Fruit fly (Drosophila melanogaster) whole organism, prepupa: Measurements from ENCODE around the gene sra.
"Not testable (repeated sequence)": the region's sequence is repeated elsewhere in the genome, so short reads cannot be mapped to it uniquely, and the experiment has no call there.

Experiments
- CG10669 ChIP-seq: fragments of 200-800 bp; sonication (Bioruptor generic); optimal IDR thresholded peaks from 3 replicates; lab custom pipeline; 2018; ENCODE audit warnings: missing biosample characterization, mild to moderate bottlenecking, missing genetic modification characterization, moderate library complexity
- Eip78C ChIP-seq: fragments of 200-800 bp; sonication (Bioruptor generic); peaks from one replicate; lab custom pipeline; 2016; ENCODE audit warnings: missing biosample characterization, missing genetic modification characterization
- Hr39 ChIP-seq: fragments of 200-800 bp; sonication (Bioruptor generic); optimal IDR thresholded peaks from 2 replicates; lab custom pipeline; 2016; ENCODE audit warnings: missing biosample characterization, missing genetic modification characterization
- dac ChIP-seq: fragments of 200-800 bp; sonication (Bioruptor generic); optimal IDR thresholded peaks from 2 replicates; lab custom pipeline; 2017; ENCODE audit warnings: missing biosample characterization, mild to moderate bottlenecking, missing genetic modification characterization
- eg ChIP-seq: fragments of 200-800 bp; sonication (Bioruptor generic); IDR thresholded peaks from 3 replicates; pipeline ENCODE4 v1.3.6; 2022; ENCODE audit warnings: missing biosample characterization, missing genetic modification characterization
- esn ChIP-seq: fragments of 200-800 bp; sonication (Bioruptor generic); optimal IDR thresholded peaks from 2 replicates; lab custom pipeline; 2016; ENCODE audit warnings: missing biosample characterization, mild to moderate bottlenecking, missing genetic modification characterization, moderate library complexity
- fd85E ChIP-seq: fragments of 200-800 bp; sonication (Bioruptor generic); optimal IDR thresholded peaks from 3 replicates; lab custom pipeline; 2016; ENCODE audit warnings: missing biosample characterization, missing genetic modification characterization
- topi ChIP-seq: fragments of 200-800 bp; sonication (Bioruptor generic); optimal IDR thresholded peaks from 3 replicates; lab custom pipeline; 2016; ENCODE audit warnings: missing biosample characterization, missing genetic modification characterization

- TF ChIP-seq topi (GFP tag; lab: Kevin White, UChicago); eg (GFP tag; lab: Robert Waterston, UW); Hr39 (GFP tag; lab: Kevin White, UChicago); CG10669 (GFP tag; lab: Kevin White, UChicago); Eip78C (GFP tag; lab: Kevin White, UChicago); dac (GFP tag; lab: Kevin White, UChicago); fd85E; esn (GFP tag; lab: Kevin White, UChicago): not testable (repeated sequence)
These were observed 2.7 kb downstream of the sra start, which contains the start of gene Bin1 for dm6 chr3R:16189464-16189863.
